Fruit fly (Drosophila melanogaster) whole organism, embryonic: Measurements from ENCODE around the gene ENGase.

Source experiments
- CG33213 ChIP-seq: fragments of 200-800 bp; sonication (Bioruptor generic); optimal IDR thresholded peaks from 3 replicates; lab custom pipeline; 2016; ENCODE audit warnings: missing biosample characterization, missing genetic modification characterization
- D19B ChIP-seq: fragments of 200-800 bp; sonication (Bioruptor generic); optimal IDR thresholded peaks from 2 replicates; lab custom pipeline; 2017; ENCODE audit warnings: missing biosample characterization, mild to moderate bottlenecking, missing genetic modification characterization
- Max ChIP-seq: fragments of 200-800 bp; sonication (Bioruptor generic); optimal IDR thresholded peaks from 2 replicates; lab custom pipeline; 2016; ENCODE audit warnings: missing biosample characterization, mild to moderate bottlenecking, missing genetic modification characterization
- ab ChIP-seq: fragments of 200-800 bp; sonication (Bioruptor generic); optimal IDR thresholded peaks from 2 replicates; lab custom pipeline; 2016; ENCODE audit warnings: missing biosample characterization, missing genetic modification characterization
- dmrt99B ChIP-seq: fragments of 200-800 bp; sonication (Bioruptor generic); optimal IDR thresholded peaks from 2 replicates; lab custom pipeline; 2018; ENCODE audit warnings: missing biosample characterization, mild to moderate bottlenecking, missing genetic modification characterization, moderate library complexity
- fd102C ChIP-seq: fragments of 200-800 bp; sonication (Bioruptor generic); optimal IDR thresholded peaks from 2 replicates; lab custom pipeline; 2018; ENCODE audit warnings: missing biosample characterization, mild to moderate bottlenecking, missing genetic modification characterization, moderate library complexity
- phol ChIP-seq: fragments of 200-800 bp; sonication (Bioruptor generic); optimal IDR thresholded peaks from 3 replicates; lab custom pipeline; 2018; ENCODE audit warnings: missing biosample characterization, mild to moderate bottlenecking, missing genetic modification characterization, moderate library complexity
- prd ChIP-seq, 3 experiments: fragments of >200 bp in 2 of 3; fragments of 200-800 bp in 1 of 3; sonication (Bioruptor generic) in 1 of 3; optimal IDR thresholded peaks in 2 of 3; IDR thresholded peaks in 1 of 3; 2 replicates in 2 of 3; 3 replicates in 1 of 3; pipeline versions ENCODE4 v1.3.6 to Lab custom; 2017 to 2022; ENCODE audit warnings: missing biosample characterization in 1 of 3, missing genetic modification characterization in 1 of 3
- ro ChIP-seq: fragments of 200-800 bp; sonication (Bioruptor generic); IDR thresholded peaks from 2 replicates; pipeline ENCODE4 v1.3.6; 2022; ENCODE audit warnings: missing biosample characterization, missing genetic modification characterization
- seq ChIP-seq: fragments of 200-800 bp; sonication (Bioruptor generic); IDR thresholded peaks from 2 replicates; pipeline ENCODE4 v1.3.6; 2022; ENCODE audit warnings: missing biosample characterization, missing genetic modification characterization
- slou ChIP-seq: fragments of 200-800 bp; sonication (Bioruptor generic); optimal IDR thresholded peaks from 3 replicates; lab custom pipeline; 2016; ENCODE audit warnings: missing biosample characterization, missing genetic modification characterization
- sob ChIP-seq: fragments of 200-800 bp; sonication (Bioruptor generic); IDR thresholded peaks from 2 replicates; pipeline ENCODE4 v1.3.6; 2022; ENCODE audit warnings: missing biosample characterization, missing genetic modification characterization
- tin ChIP-seq: fragments of 200-800 bp; sonication (Bioruptor generic); optimal IDR thresholded peaks from 3 replicates; lab custom pipeline; 2016; ENCODE audit warnings: missing biosample characterization, missing genetic modification characterization

DNA sequence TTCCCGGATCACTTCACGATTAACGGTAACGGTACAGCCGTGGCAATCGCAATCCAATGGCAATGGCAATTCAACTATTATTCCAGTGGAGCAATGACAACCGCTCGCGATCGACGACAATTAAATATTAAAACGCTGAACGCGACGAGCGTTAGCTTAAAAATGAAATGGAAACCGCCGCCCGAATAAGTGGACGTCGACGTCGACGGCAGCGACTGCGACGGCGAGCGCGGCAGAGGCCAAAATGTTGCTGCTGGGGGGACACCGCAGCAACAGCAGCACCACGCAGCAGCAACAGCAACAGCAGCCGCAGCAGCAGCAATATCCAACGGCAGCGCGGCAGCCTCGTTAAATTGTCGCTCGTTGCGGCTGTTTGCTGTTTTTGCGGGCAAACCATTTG is 29.1 kb downstream of the ENGase start, which contains the start of gene CG8568:
- no peak for TF ChIP-seq tin (GFP tag; lab: Kevin White, UChicago)
- no peak for TF ChIP-seq fd102C (GFP tag; lab: Kevin White, UChicago)
- no peak for TF ChIP-seq slou (GFP tag; lab: Kevin White, UChicago)
- no peak for TF ChIP-seq D19B (GFP tag; lab: Kevin White, UChicago)
- TF ChIP-seq ro, result no peak
- TF ChIP-seq sob (GFP tag; lab: Robert Waterston, UW), result no peak
- no peak for TF ChIP-seq Max (GFP tag; lab: Kevin White, UChicago)
- TF ChIP-seq seq, result no peak
- no peak for TF ChIP-seq dmrt99B (tag; lab: Kevin White, UChicago)
- TF ChIP-seq phol, result no peak
- TF ChIP-seq prd (optimal IDR thresholded peaks at IDR 0.05; lab: Kevin White, UChicago), result no peak
- TF ChIP-seq prd (GFP tag; IDR thresholded peaks at IDR 0.05; lab: Robert Waterston, UW), result no peak
- TF ChIP-seq CG33213 (GFP tag; lab: Kevin White, UChicago), result no peak
- no peak for TF ChIP-seq ab
